Fruit fly (Drosophila melanogaster): ENCODE data around the gene kairos.

- TF ChIP-seq CG32264 (GFP tag; optimal IDR thresholded peaks at IDR 0.05) (no peak), psq (GFP tag; optimal IDR thresholded peaks at IDR 0.05) (peak; percentile 27), Hr83 (GFP tag; optimal IDR thresholded peaks at IDR 0.05; ENCODE audit: poor library complexity, severe bottlenecking) (no peak), br (GFP tag; optimal IDR thresholded peaks at IDR 0.05) (no peak), HLH106 (tag; optimal IDR thresholded peaks at IDR 0.05) (no peak)
Measured at dm6 chrX:18357756-18358182, 1.8 kb upstream of the kairos start.

Data from whole organism, wandering third instar larva.